Worm (Caenorhabditis elegans) whole organism, early embryonic: ENCODE data around the gene slc-36.2.

Source experiments
- F13C5.2 ChIP-seq: sonication (generic microtip); optimal IDR thresholded peaks from 2 replicates; lab custom pipeline; 2017; ENCODE audit warnings: mild to moderate bottlenecking, missing genetic modification characterization, inconsistent platforms, missing compliant biosample characterization
- ama-1 ChIP-seq: fragments of 150-350 bp; optimal IDR thresholded peaks from 2 replicates; lab custom pipeline; 2014
- flt-1 ChIP-seq: fragments of 200-800 bp; sonication (Bioruptor generic); IDR thresholded peaks from 2 replicates; pipeline ENCODE4 v1.3.6; 2022; ENCODE audit warnings: missing genetic modification characterization, missing compliant biosample characterization
- hmbx-1 ChIP-seq: sonication (generic microtip); optimal IDR thresholded peaks from 2 replicates; lab custom pipeline; 2016; ENCODE audit warnings: mild to moderate bottlenecking, missing genetic modification characterization, missing compliant biosample characterization
- hnd-1 ChIP-seq: sonication (generic microtip); optimal IDR thresholded peaks from 2 replicates; lab custom pipeline; 2016; ENCODE audit warnings: missing genetic modification characterization, missing compliant biosample characterization
- pes-1 ChIP-seq: fragments of 200-800 bp; sonication (Bioruptor generic); IDR thresholded peaks from 2 replicates; pipeline ENCODE4 v1.3.6; 2022; ENCODE audit warnings: missing genetic modification reagents, missing genetic modification characterization, missing compliant biosample characterization
- scrt-1 ChIP-seq: fragments of 200-800 bp; sonication (Bioruptor generic); IDR thresholded peaks from 2 replicates; pipeline ENCODE4 v1.3.6; 2022; ENCODE audit warnings: missing genetic modification characterization, missing compliant biosample characterization
- sea-1 ChIP-seq: fragments of 200-800 bp; sonication (Bioruptor generic); conservative IDR thresholded peaks from 2 replicates; pipeline ENCODE4 v1.3.6; 2022; ENCODE audit warnings: missing genetic modification characterization, missing compliant biosample characterization

- no peak for TF ChIP-seq ama-1 (lab: Kevin White, UChicago)
- no peak for TF ChIP-seq hmbx-1 (tag; lab: Kevin White, UChicago)
- TF ChIP-seq flt-1 (GFP tag; lab: Robert Waterston, UW) = no peak
- TF ChIP-seq sea-1 (GFP tag; lab: Robert Waterston, UW) = no peak
- no peak for TF ChIP-seq scrt-1 (GFP tag; lab: Robert Waterston, UW)
- TF ChIP-seq pes-1 (GFP tag; lab: Robert Waterston, UW) = no peak
- TF ChIP-seq hnd-1 (tag; lab: Kevin White, UChicago) = no peak
- TF ChIP-seq F13C5.2 (tag; lab: Kevin White, UChicago) = no peak
Measured at ce11 chrII:522302-522701, at the start of gene slc-36.2.
